Worm (Caenorhabditis elegans) whole organism, L4 larva: Measurements from ENCODE around the gene C35B1.5.
A peak's percentile ranks its signal among the peaks of the same experiment; 100 is the strongest.

Experiments
- D1046.2 ChIP-seq: fragments of 200-800 bp; sonication (Bioruptor generic); IDR thresholded peaks from 2 replicates; pipeline ENCODE4 v1.3.6; 2022; ENCODE audit warnings: missing genetic modification characterization, missing compliant biosample characterization
- F10B5.3 ChIP-seq: sonication (generic microtip); optimal IDR thresholded peaks from 2 replicates; lab custom pipeline; 2016; ENCODE audit warnings: mild to moderate bottlenecking, missing genetic modification characterization, missing compliant biosample characterization
- F44E2.7 ChIP-seq: fragments of 200-800 bp; sonication (Bioruptor generic); IDR thresholded peaks from 2 replicates; pipeline ENCODE4 v2.1.2; 2022; ENCODE audit warnings: missing genetic modification characterization, missing compliant biosample characterization
- Y105C5A.15 ChIP-seq: fragments of 200-800 bp; sonication (Bioruptor generic); IDR thresholded peaks from 2 replicates; pipeline ENCODE4 v1.3.6; 2022; ENCODE audit warnings: missing genetic modification characterization, missing compliant biosample characterization
- ZK337.2 ChIP-seq: fragments of 200-800 bp; sonication (Bioruptor generic); IDR thresholded peaks from 2 replicates; pipeline ENCODE4 v1.3.6; 2022; ENCODE audit warnings: missing genetic modification reagents, missing genetic modification characterization, missing compliant biosample characterization
- ZK546.5 ChIP-seq, 2 experiments: sonication (generic microtip); optimal IDR thresholded peaks; 2 replicates each; lab custom pipeline; 2017; ENCODE audit warnings: missing biosample characterization in 2 of 2, missing genetic modification characterization in 2 of 2
- ceh-20 ChIP-seq: fragments of 200-800 bp; sonication (Bioruptor generic); IDR thresholded peaks from 2 replicates; pipeline ENCODE4 v1.3.6; 2022; ENCODE audit warnings: missing genetic modification reagents, missing genetic modification characterization, missing compliant biosample characterization
- ceh-28 ChIP-seq: fragments of 150-350 bp; optimal IDR thresholded peaks from 2 replicates; lab custom pipeline; 2014; ENCODE audit warnings: missing biosample characterization, missing genetic modification reagents, missing genetic modification characterization
- ceh-44 ChIP-seq: fragments of 200-800 bp; sonication (Bioruptor generic); IDR thresholded peaks from 2 replicates; pipeline ENCODE4 v1.3.6; 2022; ENCODE audit warnings: missing genetic modification reagents, missing genetic modification characterization, missing compliant biosample characterization
- ctbp-1 ChIP-seq: fragments of 200-800 bp; sonication (Bioruptor generic); IDR thresholded peaks from 2 replicates; pipeline ENCODE4 v1.3.6; 2022; ENCODE audit warnings: missing genetic modification reagents, missing genetic modification characterization, missing compliant biosample characterization
- daf-12 ChIP-seq: fragments of 150-350 bp; optimal IDR thresholded peaks from 2 replicates; lab custom pipeline; 2014; ENCODE audit warnings: missing biosample characterization, missing genetic modification reagents, missing genetic modification characterization
- daf-16 ChIP-seq, 3 experiments: sonication (generic microtip); optimal IDR thresholded peaks; 2 replicates each; lab custom pipeline; 2016 to 2017; ENCODE audit warnings: missing genetic modification characterization in 3 of 3, missing genetic modification reagents in 3 of 3, mild to moderate bottlenecking in 2 of 3, missing compliant biosample characterization in 2 of 3, missing biosample characterization in 1 of 3, moderate library complexity in 1 of 3
- dmd-6 ChIP-seq: fragments of 200-800 bp; sonication (Bioruptor generic); IDR thresholded peaks from 2 replicates; pipeline ENCODE4 v1.3.6; 2022; ENCODE audit warnings: missing genetic modification reagents, missing genetic modification characterization, missing compliant biosample characterization
- duxl-1 ChIP-seq: sonication (generic microtip); optimal IDR thresholded peaks from 2 replicates; lab custom pipeline; 2016; ENCODE audit warnings: mild to moderate bottlenecking, missing genetic modification characterization, moderate library complexity, missing compliant biosample characterization; ENCODE audit not compliant: poor library complexity
- egl-43 ChIP-seq: fragments of 200-800 bp; sonication (Bioruptor generic); IDR thresholded peaks from 2 replicates; pipeline ENCODE4 v1.3.6; 2022; ENCODE audit warnings: missing genetic modification reagents, missing genetic modification characterization, missing compliant biosample characterization
- fos-1 ChIP-seq: fragments of 150-350 bp; optimal IDR thresholded peaks from 2 replicates; lab custom pipeline; 2014; ENCODE audit warnings: missing biosample characterization, missing genetic modification characterization
- hif-1 ChIP-seq, 2 experiments: sonication (generic microtip); optimal IDR thresholded peaks; 2 replicates each; lab custom pipeline; 2016 to 2017; ENCODE audit warnings: missing compliant biosample characterization in 2 of 2, missing genetic modification characterization in 2 of 2, missing genetic modification reagents in 2 of 2, missing genotype in 2 of 2, mild to moderate bottlenecking in 1 of 2
- hlh-11 ChIP-seq: fragments of 200-800 bp; sonication (Bioruptor generic); optimal IDR thresholded peaks from 2 replicates; lab custom pipeline; 2018; ENCODE audit warnings: mild to moderate bottlenecking, missing genetic modification characterization, missing compliant biosample characterization
- hmg-1.1 ChIP-seq: fragments of 200-800 bp; sonication (Bioruptor generic); IDR thresholded peaks from 2 replicates; pipeline ENCODE4 v1.3.6; 2022; ENCODE audit warnings: missing genetic modification reagents, missing genetic modification characterization, missing compliant biosample characterization
- lim-7 ChIP-seq: fragments of 200-800 bp; sonication (Bioruptor generic); IDR thresholded peaks from 2 replicates; pipeline ENCODE4 v1.3.6; 2022; ENCODE audit warnings: missing genetic modification characterization, missing compliant biosample characterization
- lin-1 ChIP-seq: fragments of 200-800 bp; sonication (Bioruptor generic); IDR thresholded peaks from 2 replicates; pipeline ENCODE4 v1.3.6; 2022; ENCODE audit warnings: missing genetic modification reagents, missing genetic modification characterization, missing compliant biosample characterization
- lsy-2 ChIP-seq, 2 experiments: fragments of 150-350 bp in 1 of 2; sonication (generic microtip) in 1 of 2; optimal IDR thresholded peaks; 2 replicates each; lab custom pipeline; 2014 to 2017; ENCODE audit warnings: missing biosample characterization in 2 of 2, missing genetic modification characterization in 2 of 2
- madf-5 ChIP-seq, 2 experiments: fragments of 200-800 bp; sonication (Bioruptor generic); IDR thresholded peaks; 2 replicates each; pipeline ENCODE4 v1.3.6; 2022; ENCODE audit warnings: missing compliant biosample characterization in 2 of 2, missing genetic modification characterization in 2 of 2
- mdl-1 ChIP-seq, 2 experiments: fragments of 150-350 bp in 1 of 2; sonication (generic microtip) in 1 of 2; optimal IDR thresholded peaks; 2 replicates each; lab custom pipeline; 2014 to 2017; ENCODE audit warnings: missing biosample characterization in 2 of 2, missing genetic modification characterization in 2 of 2
- mdt-29 ChIP-seq: fragments of 200-800 bp; sonication (Bioruptor generic); IDR thresholded peaks from 2 replicates; pipeline ENCODE4 v1.3.6; 2022; ENCODE audit warnings: missing genetic modification reagents, missing genetic modification characterization, missing compliant biosample characterization
- mep-1 ChIP-seq: fragments of 150-350 bp; sonication (generic microtip); optimal IDR thresholded peaks from 3 replicates; lab custom pipeline; 2014; ENCODE audit warnings: missing biosample characterization, missing genetic modification characterization
- mes-2 ChIP-seq: sonication (generic microtip); optimal IDR thresholded peaks from 2 replicates; lab custom pipeline; 2016; ENCODE audit warnings: missing genotype, mild to moderate bottlenecking, missing genetic modification characterization, missing compliant biosample characterization; ENCODE audit not compliant: poor library complexity, severe bottlenecking
- nhr-111 ChIP-seq: fragments of 200-800 bp; sonication (Bioruptor generic); optimal IDR thresholded peaks from 2 replicates; lab custom pipeline; 2018; ENCODE audit warnings: mild to moderate bottlenecking, missing genetic modification characterization, missing compliant biosample characterization
- nhr-237 ChIP-seq: sonication (generic microtip); optimal IDR thresholded peaks from 2 replicates; lab custom pipeline; 2017; ENCODE audit warnings: missing biosample characterization, missing genetic modification characterization
- nhr-25 ChIP-seq: sonication (generic microtip); optimal IDR thresholded peaks from 2 replicates; lab custom pipeline; 2017; ENCODE audit warnings: missing genetic modification characterization, mild to moderate bottlenecking, missing compliant biosample characterization, antibody characterized with exemption, moderate library complexity, borderline replicate concordance; ENCODE audit not compliant: insufficient read depth
- nhr-28 ChIP-seq: fragments of 150-350 bp; optimal IDR thresholded peaks from 2 replicates; lab custom pipeline; 2014; ENCODE audit warnings: missing biosample characterization, missing genetic modification characterization
- nhr-41 ChIP-seq: fragments of 200-800 bp; sonication (Bioruptor generic); IDR thresholded peaks from 2 replicates; pipeline ENCODE4 v1.3.6; 2022; ENCODE audit warnings: missing genetic modification reagents, missing genetic modification characterization, missing compliant biosample characterization
- nhr-42 ChIP-seq: fragments of 200-800 bp; sonication (Bioruptor generic); IDR thresholded peaks from 2 replicates; pipeline ENCODE4 v1.3.6; 2022; ENCODE audit warnings: missing genetic modification characterization, missing compliant biosample characterization
- nhr-48 ChIP-seq: sonication (generic microtip); optimal IDR thresholded peaks from 2 replicates; lab custom pipeline; 2016; ENCODE audit warnings: mild to moderate bottlenecking, missing genetic modification characterization, missing compliant biosample characterization
- pha-4 ChIP-seq, 2 experiments: fragments of 150-350 bp in 1 of 2; fragments of 200-800 bp in 1 of 2; sonication (Bioruptor generic) in 1 of 2; IDR thresholded peaks in 1 of 2; optimal IDR thresholded peaks in 1 of 2; 2 replicates each; pipeline versions ENCODE4 v1.3.6 to Lab custom; 2014 to 2022; ENCODE audit warnings: missing genetic modification characterization in 2 of 2, missing genetic modification reagents in 2 of 2, missing biosample characterization in 1 of 2, missing compliant biosample characterization in 1 of 2
- pqm-1 ChIP-seq: sonication (generic microtip); optimal IDR thresholded peaks from 2 replicates; lab custom pipeline; 2017; ENCODE audit warnings: missing biosample characterization, missing genetic modification characterization
- rbr-2 ChIP-seq: sonication (generic microtip); optimal IDR thresholded peaks from 2 replicates; lab custom pipeline; 2016; ENCODE audit warnings: missing genotype, missing genetic modification characterization, missing compliant biosample characterization
- set-16 ChIP-seq: fragments of 200-800 bp; sonication (Bioruptor generic); IDR thresholded peaks from 2 replicates; pipeline ENCODE4 v1.3.6; 2022; ENCODE audit warnings: missing genetic modification reagents, missing genetic modification characterization, missing compliant biosample characterization
- snpc-4 ChIP-seq: fragments of 150-350 bp; optimal IDR thresholded peaks from 2 replicates; lab custom pipeline; 2014; ENCODE audit warnings: missing biosample characterization, missing genetic modification characterization
- spr-1 ChIP-seq: sonication (generic microtip); optimal IDR thresholded peaks from 2 replicates; lab custom pipeline; 2016; ENCODE audit warnings: mild to moderate bottlenecking, missing genetic modification characterization, missing compliant biosample characterization
- spr-3 ChIP-seq: fragments of 200-800 bp; sonication (Bioruptor generic); optimal IDR thresholded peaks from 2 replicates; lab custom pipeline; 2018; ENCODE audit warnings: mild to moderate bottlenecking, missing genetic modification characterization, missing compliant biosample characterization
- tag-97 ChIP-seq: fragments of 200-800 bp; sonication (Bioruptor generic); IDR thresholded peaks from 2 replicates; pipeline ENCODE4 v1.3.6; 2022; ENCODE audit warnings: missing genetic modification characterization, missing compliant biosample characterization
- tra-1 ChIP-seq: fragments of 200-800 bp; sonication (Bioruptor generic); IDR thresholded peaks from 2 replicates; pipeline ENCODE4 v1.3.6; 2022; ENCODE audit warnings: missing genetic modification reagents, missing genetic modification characterization, missing compliant biosample characterization
- unc-62 ChIP-seq, 3 experiments: fragments of 150-350 bp in 1 of 3; sonication (generic microtip); optimal IDR thresholded peaks in 2 of 3; peaks in 1 of 3; 1 replicate in 1 of 3; 2 replicates in 2 of 3; lab custom pipeline; 2014 to 2017; ENCODE audit warnings: missing biosample characterization in 3 of 3, missing genetic modification characterization in 3 of 3, missing genetic modification reagents in 3 of 3, missing genotype in 1 of 3
- ztf-11 ChIP-seq: fragments of 150-350 bp; optimal IDR thresholded peaks from 2 replicates; lab custom pipeline; 2014; ENCODE audit warnings: missing biosample characterization, missing genetic modification characterization

Gene C35B1.5

DNA sequence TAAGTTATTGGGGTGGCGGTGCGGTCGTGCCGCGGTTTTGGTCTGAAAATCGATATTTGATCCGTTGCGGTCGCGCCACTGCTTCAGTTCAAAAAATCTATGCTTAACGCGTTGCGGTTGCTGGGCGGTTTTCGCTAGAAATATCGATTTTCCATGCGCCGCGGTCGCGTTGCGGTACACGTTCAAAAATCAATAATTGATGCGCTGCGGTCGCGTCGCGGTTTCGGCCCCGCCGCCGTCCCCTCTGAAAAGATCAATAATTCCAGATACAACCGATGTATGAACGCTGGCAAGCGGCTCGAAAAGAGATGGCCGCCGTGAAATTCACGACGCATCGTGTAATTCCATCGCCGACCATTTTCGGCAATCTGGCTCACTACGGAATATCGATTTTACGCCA, 43.0 kb downstream of the C35B1.5 start:
- TF ChIP-seq mdt-29 (GFP tag; lab: Robert Waterston, UW) (no peak), set-16 (peak; percentile 23; the same call in 1 of the 2 replicates), nhr-237 (no peak), Y105C5A.15 (GFP tag; lab: Robert Waterston, UW) (no peak), pqm-1 (tag; lab: Kevin White, UChicago) (no peak), ceh-28 (peak; percentile 61), tra-1 (no peak)

DNA sequence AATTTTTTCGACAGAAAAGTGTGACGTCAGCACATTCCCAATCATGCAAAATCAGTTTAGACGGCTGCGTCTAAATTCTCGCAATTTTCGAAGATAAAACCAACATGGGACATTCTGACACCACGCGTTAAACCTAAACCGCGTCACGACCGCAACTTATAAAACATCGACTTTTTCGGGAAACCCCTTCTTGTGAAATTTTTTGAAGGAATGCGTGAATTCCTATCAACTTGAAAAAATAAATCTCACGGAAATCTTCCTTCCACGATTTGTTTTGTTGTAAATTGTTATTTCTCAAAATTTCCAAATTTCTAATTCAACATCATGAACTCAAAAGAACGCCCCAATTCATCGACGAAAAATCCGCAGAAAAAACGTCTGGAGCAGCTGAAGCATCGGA, 44.0 kb downstream of the C35B1.5 start, which contains the start of gene F35F11.2:
Gene F35F11.2, plus strand, starts transcription at position 301 of the 400 bp plus-strand sequence.
- TF ChIP-seq unc-62 (GFP tag; optimal IDR thresholded peaks at IDR 0.05 in 1 of 2; lab: Kevin White, UChicago) (no peak), unc-62 (tag; optimal IDR thresholded peaks at IDR 0.05; lab: Kevin White, UChicago) (no peak), nhr-111 (no peak), F44E2.7 (no peak), ZK546.5 (tag; optimal IDR thresholded peaks at IDR 0.05; lab: Kevin White, UChicago) (no peak), egl-43 (GFP tag; lab: Robert Waterston, UW) (no peak), ZK337.2 (no peak), tag-97 (GFP tag; lab: Robert Waterston, UW) (no peak)

DNA sequence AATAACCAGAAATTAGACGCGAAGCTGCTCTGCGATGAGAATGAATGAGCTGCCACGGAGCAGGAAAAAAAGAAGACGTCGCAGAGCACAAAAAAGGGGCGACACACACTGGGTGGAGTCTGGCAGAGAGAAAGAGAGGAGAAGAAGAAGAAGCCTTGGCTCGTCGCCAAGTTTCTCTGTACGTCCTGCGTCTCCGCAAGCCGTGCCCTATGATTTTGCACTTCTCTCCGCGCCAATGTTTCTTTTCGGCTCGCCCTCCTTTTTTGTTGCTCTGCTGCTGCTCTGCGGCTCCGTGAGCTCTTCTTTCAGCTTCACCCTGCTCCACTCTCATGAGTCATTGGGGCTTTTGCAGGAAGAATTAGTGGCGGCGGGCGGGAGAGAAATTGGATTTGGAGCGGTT, 49.1 kb downstream of the C35B1.5 start, which contains the start of gene hlh-30:
Gene hlh-30, minus strand, starts transcription at position 69 of the 400 bp plus-strand sequence.
- TF ChIP-seq fos-1 (tag; lab: Kevin White, UChicago), result no peak
- 0 out of 2 replicates have a peak, but pooled peaks have one; percentile 7 for TF ChIP-seq pha-4 (GFP tag; IDR thresholded peaks at IDR 0.05; lab: Robert Waterston, UW)
- TF ChIP-seq pha-4 (tag; optimal IDR thresholded peaks at IDR 0.05; lab: Kevin White, UChicago), result no peak
- TF ChIP-seq daf-12 (tag; lab: Kevin White, UChicago), result no peak
- TF ChIP-seq hif-1 (tag; optimal IDR thresholded peaks at IDR 0.05; lab: Kevin White, UChicago), result peak in 1 of 2 experiments; percentile 73
- TF ChIP-seq ceh-20 (GFP tag; lab: Robert Waterston, UW), result no peak
- no peak for TF ChIP-seq duxl-1 (tag; lab: Kevin White, UChicago)
- peak; percentile 90 for TF ChIP-seq set-16
- no peak for TF ChIP-seq daf-16 (GFP tag; optimal IDR thresholded peaks at IDR 0.05; lab: Kevin White, UChicago)
- peak; percentile 12 for TF ChIP-seq daf-16 (tag; optimal IDR thresholded peaks at IDR 0.05; lab: Kevin White, UChicago)
- TF ChIP-seq hmg-1.1 (GFP tag; lab: Robert Waterston, UW), result peak; percentile 87
- TF ChIP-seq D1046.2, result no peak
- 0 out of 2 replicates have a peak, but pooled peaks have one; percentile 10 for TF ChIP-seq ceh-44 (GFP tag; lab: Robert Waterston, UW)
- TF ChIP-seq nhr-42 (GFP tag; lab: Robert Waterston, UW), result no peak
- TF ChIP-seq nhr-41, result no peak
- no peak for TF ChIP-seq nhr-25
- peak; percentile 67 for TF ChIP-seq mep-1 (tag; lab: Kevin White, UChicago)
- TF ChIP-seq hlh-11 (tag; lab: Kevin White, UChicago), result peak; percentile 47
- TF ChIP-seq lin-1 (GFP tag; lab: Robert Waterston, UW), result no peak
- TF ChIP-seq madf-5 (GFP tag; IDR thresholded peaks at IDR 0.05; lab: Robert Waterston, UW), result no peak
- TF ChIP-seq F10B5.3 (tag; lab: Kevin White, UChicago), result no peak
- TF ChIP-seq dmd-6 (GFP tag; lab: Robert Waterston, UW), result peak; percentile 70
- no peak for TF ChIP-seq snpc-4 (tag; lab: Kevin White, UChicago)
- TF ChIP-seq nhr-237, result no peak
- TF ChIP-seq nhr-48 (tag; lab: Kevin White, UChicago), result peak; percentile 20
- 0 out of 2 replicates have a peak, but pooled peaks have one; percentile 25 for TF ChIP-seq lim-7 (GFP tag; lab: Robert Waterston, UW)
- TF ChIP-seq egl-43 (GFP tag; lab: Robert Waterston, UW), result peak; percentile 68
- peak; percentile 11 for TF ChIP-seq mes-2 (tag; lab: Kevin White, UChicago)
- peak; percentile 76 for TF ChIP-seq ctbp-1 (GFP tag; lab: Robert Waterston, UW)
- no peak for TF ChIP-seq mdt-29 (GFP tag; lab: Robert Waterston, UW)
- peak in 1 of 2 experiments; percentile 35 for TF ChIP-seq mdl-1 (tag; optimal IDR thresholded peaks at IDR 0.05; lab: Kevin White, UChicago)
- peak; percentile 9 for TF ChIP-seq nhr-28 (tag; lab: Kevin White, UChicago)
- TF ChIP-seq lsy-2 (tag; optimal IDR thresholded peaks at IDR 0.05; lab: Kevin White, UChicago), result peak in 1 of 2 experiments; percentile 71
- no peak for TF ChIP-seq spr-1 (tag; lab: Kevin White, UChicago)
- TF ChIP-seq ztf-11, result no peak
- 0 out of 2 replicates have a peak, but pooled peaks have one; percentile 38 for TF ChIP-seq tra-1
- TF ChIP-seq rbr-2 (tag; lab: Kevin White, UChicago), result peak; percentile 72
- TF ChIP-seq spr-3 (GFP tag; lab: Kevin White, UChicago), result no peak
